Fruit fly (Drosophila melanogaster): ENCODE measurements around the gene Moe.

DNA sequence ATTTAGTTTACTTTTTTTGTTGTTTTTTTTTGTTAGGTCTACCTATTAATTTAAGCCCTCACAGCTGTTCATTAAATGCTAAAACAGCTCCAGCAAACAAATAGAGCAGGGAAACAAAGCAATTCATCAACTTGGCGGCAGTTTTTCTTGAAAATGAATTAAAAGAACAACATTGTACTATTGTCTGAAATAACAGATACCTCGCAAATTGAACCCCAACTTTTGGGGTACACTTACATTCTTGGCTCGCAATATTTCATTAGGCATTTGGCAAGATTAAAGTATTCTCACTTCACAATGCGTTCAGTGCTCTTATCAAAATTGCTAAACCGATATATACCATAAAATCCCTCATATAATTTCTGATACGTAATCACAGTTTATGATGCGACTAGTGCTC is 14.7 kb downstream of the Moe start:
- TF ChIP-seq EcR (GFP tag; optimal IDR thresholded peaks at IDR 0.05): no peak
- no peak for TF ChIP-seq rn (GFP tag; IDR thresholded peaks at IDR 0.05)
- no peak for TF ChIP-seq CG10348 (GFP tag; IDR thresholded peaks at IDR 0.05)
- no peak for TF ChIP-seq CG9948 (tag; optimal IDR thresholded peaks at IDR 0.05)
- TF ChIP-seq CG34367 (tag; optimal IDR thresholded peaks at IDR 0.05): no peak
- TF ChIP-seq CG32121 (GFP tag; IDR thresholded peaks at IDR 0.05): no peak
- TF ChIP-seq CG14655 (GFP tag; optimal IDR thresholded peaks at IDR 0.05): no peak
- no peak for TF ChIP-seq CG12605 (GFP tag; IDR thresholded peaks at IDR 0.05)
- TF ChIP-seq Pif1B (GFP tag; optimal IDR thresholded peaks at IDR 0.05): no peak
